Worm (Caenorhabditis elegans) whole organism, mixed stage, embryonic: ENCODE data around the gene C14C10.10.

Experiments used
- M03D4.4 ChIP-seq: sonication (generic microtip); optimal IDR thresholded peaks from 2 replicates; lab custom pipeline; 2017; ENCODE audit warnings: mild to moderate bottlenecking, missing genetic modification characterization, missing compliant biosample characterization
- bed-3 ChIP-seq: fragments of 200-800 bp; sonication (Bioruptor generic); optimal IDR thresholded peaks from 3 replicates; lab custom pipeline; 2018; ENCODE audit warnings: mild to moderate bottlenecking, missing genetic modification characterization, moderate library complexity, missing compliant biosample characterization
- blmp-1 ChIP-seq: fragments of 150-350 bp; optimal IDR thresholded peaks from 2 replicates; lab custom pipeline; 2014; ENCODE audit warnings: missing biosample characterization, missing genetic modification characterization
- ceh-39 ChIP-seq: fragments of 150-350 bp; optimal IDR thresholded peaks from 2 replicates; lab custom pipeline; 2014; ENCODE audit warnings: missing biosample characterization, missing genetic modification characterization
- ceh-83 ChIP-seq: fragments of 200-800 bp; sonication (Bioruptor generic); optimal IDR thresholded peaks from 2 replicates; lab custom pipeline; 2018; ENCODE audit warnings: mild to moderate bottlenecking, missing genetic modification characterization, missing compliant biosample characterization
- cnd-1 ChIP-seq: fragments of 200-800 bp; sonication (Bioruptor generic); optimal IDR thresholded peaks from 2 replicates; lab custom pipeline; 2018; ENCODE audit warnings: mild to moderate bottlenecking, missing genetic modification characterization, missing compliant biosample characterization
- drap-1 ChIP-seq: fragments of 200-800 bp; sonication (Bioruptor generic); optimal IDR thresholded peaks from 3 replicates; lab custom pipeline; 2018; ENCODE audit warnings: mild to moderate bottlenecking, missing genetic modification characterization, missing compliant biosample characterization
- ham-2 ChIP-seq: fragments of 200-800 bp; sonication (Bioruptor generic); optimal IDR thresholded peaks from 2 replicates; lab custom pipeline; 2018; ENCODE audit warnings: mild to moderate bottlenecking, missing genetic modification characterization, missing compliant biosample characterization
- hlh-1 ChIP-seq: fragments of 150-350 bp; optimal IDR thresholded peaks from 2 replicates; lab custom pipeline; 2014; ENCODE audit warnings: missing biosample characterization, missing genetic modification reagents, missing genetic modification characterization
- lin-13 ChIP-seq: fragments of 150-350 bp; optimal IDR thresholded peaks from 2 replicates; lab custom pipeline; 2014; ENCODE audit warnings: missing biosample characterization, missing genetic modification characterization
- lin-32 ChIP-seq: fragments of 200-800 bp; sonication (Bioruptor generic); optimal IDR thresholded peaks from 2 replicates; lab custom pipeline; 2018; ENCODE audit warnings: mild to moderate bottlenecking, missing genetic modification characterization, missing compliant biosample characterization
- mab-5 ChIP-seq: fragments of 150-350 bp; optimal IDR thresholded peaks from 2 replicates; lab custom pipeline; 2014; ENCODE audit warnings: missing biosample characterization, missing genetic modification characterization
- nhr-2 ChIP-seq: fragments of 150-350 bp; optimal IDR thresholded peaks from 2 replicates; lab custom pipeline; 2014; ENCODE audit warnings: missing biosample characterization, missing genetic modification characterization
- nhr-237 ChIP-seq: fragments of 150-350 bp; optimal IDR thresholded peaks from 2 replicates; lab custom pipeline; 2014; ENCODE audit warnings: missing biosample characterization, missing genetic modification characterization
- nhr-28 ChIP-seq: fragments of 150-350 bp; optimal IDR thresholded peaks from 2 replicates; lab custom pipeline; 2014; ENCODE audit warnings: missing biosample characterization, missing genetic modification characterization
- nhr-76 ChIP-seq: sonication (generic microtip); optimal IDR thresholded peaks from 2 replicates; lab custom pipeline; 2017; ENCODE audit warnings: missing biosample characterization, missing genetic modification characterization
- pha-4 ChIP-seq: fragments of 150-350 bp; optimal IDR thresholded peaks from 2 replicates; lab custom pipeline; 2018; ENCODE audit warnings: missing biosample characterization, missing genetic modification reagents, missing genetic modification characterization
- sem-2 ChIP-seq: fragments of 200-800 bp; sonication (Bioruptor generic); optimal IDR thresholded peaks from 2 replicates; lab custom pipeline; 2018; ENCODE audit warnings: mild to moderate bottlenecking, missing genetic modification characterization, missing compliant biosample characterization
- sptf-1 ChIP-seq: sonication (generic microtip); optimal IDR thresholded peaks from 2 replicates; lab custom pipeline; 2017; ENCODE audit warnings: mild to moderate bottlenecking, missing genetic modification characterization, moderate library complexity, missing compliant biosample characterization
- tbx-8 ChIP-seq: fragments of 200-800 bp; sonication (Bioruptor generic); optimal IDR thresholded peaks from 2 replicates; lab custom pipeline; 2018; ENCODE audit warnings: mild to moderate bottlenecking, missing genetic modification characterization, moderate library complexity, missing compliant biosample characterization
- unc-120 ChIP-seq: sonication (generic microtip); optimal IDR thresholded peaks from 2 replicates; lab custom pipeline; 2017; ENCODE audit warnings: missing genetic modification characterization, missing compliant biosample characterization; ENCODE audit not compliant: poor library complexity, severe bottlenecking
- unc-39 ChIP-seq: fragments of 150-350 bp; optimal IDR thresholded peaks from 2 replicates; lab custom pipeline; 2014; ENCODE audit warnings: missing biosample characterization, missing genetic modification characterization

The C14C10.10 gene

ce11 chrV:12550755-12551154, 48.2 kb downstream of the C14C10.10 start:
- no peak for TF ChIP-seq pha-4 (tag; lab: Kevin White, UChicago)
- no peak for TF ChIP-seq lin-13 (tag; lab: Kevin White, UChicago)
- TF ChIP-seq, all 35 proteins: peak for 0

- TF ChIP-seq drap-1 (no peak), lin-13 (tag; lab: Kevin White, UChicago) (no peak), nhr-76 (no peak), nhr-237 (tag; lab: Kevin White, UChicago) (no peak), blmp-1 (no peak), mab-5 (tag; lab: Kevin White, UChicago) (no peak), sptf-1 (tag; lab: Kevin White, UChicago) (no peak), tbx-8 (GFP tag; lab: Kevin White, UChicago) (no peak)
Observed at ce11 chrV:12550036-12550626, 48.8 kb downstream of the C14C10.10 start, which contains the start of gene F45D3.3. TSS of gene F45D3.3 (minus strand) at chrV:12550385.

ce11 chrV:12549604-12550003, 49.3 kb downstream of the C14C10.10 start:
- TF ChIP-seq ham-2 (GFP tag; lab: Kevin White, UChicago), result no peak
- TF ChIP-seq cnd-1, result no peak
- TF ChIP-seq unc-39 (tag; lab: Kevin White, UChicago), result no peak
- no peak for TF ChIP-seq M03D4.4 (tag; lab: Kevin White, UChicago)
- no peak for TF ChIP-seq lin-32 (GFP tag; lab: Kevin White, UChicago)
- no peak for TF ChIP-seq nhr-2 (tag; lab: Kevin White, UChicago)
- no peak for TF ChIP-seq ceh-39 (tag; lab: Kevin White, UChicago)
- no peak for TF ChIP-seq drap-1
- TF ChIP-seq blmp-1, result no peak
- no peak for TF ChIP-seq mab-5 (tag; lab: Kevin White, UChicago)
- TF ChIP-seq nhr-28 (tag; lab: Kevin White, UChicago), result no peak
- TF ChIP-seq hlh-1 (tag; lab: Kevin White, UChicago), result no peak
- TF ChIP-seq bed-3 (GFP tag; lab: Kevin White, UChicago), result no peak
- no peak for TF ChIP-seq ceh-83
- TF ChIP-seq tbx-8 (GFP tag; lab: Kevin White, UChicago), result no peak
- no peak for TF ChIP-seq sem-2 (GFP tag; lab: Kevin White, UChicago)
- no peak for TF ChIP-seq sptf-1 (tag; lab: Kevin White, UChicago)
- TF ChIP-seq unc-120 (tag; lab: Kevin White, UChicago), result no peak
